Fruit fly (Drosophila melanogaster) whole organism, embryonic: ENCODE results near the gene Arfip.

ENCODE experiments used
- CG10321 ChIP-seq: fragments of 200-800 bp; sonication (Bioruptor generic); IDR thresholded peaks from 2 replicates; pipeline ENCODE4 v1.3.6; 2022; ENCODE audit warnings: missing biosample characterization, missing genetic modification characterization
- CG1233 ChIP-seq: fragments of 200-800 bp; sonication (Bioruptor generic); optimal IDR thresholded peaks from 4 replicates; lab custom pipeline; 2018; ENCODE audit warnings: missing biosample characterization, mild to moderate bottlenecking, missing genetic modification characterization
- CG12391 ChIP-seq: fragments of 200-800 bp; sonication (Bioruptor generic); optimal IDR thresholded peaks from 3 replicates; lab custom pipeline; 2018; ENCODE audit warnings: missing biosample characterization, mild to moderate bottlenecking, missing genetic modification characterization, moderate library complexity
- CG13296 ChIP-seq: fragments of 200-800 bp; sonication (Bioruptor generic); optimal IDR thresholded peaks from 3 replicates; lab custom pipeline; 2018; ENCODE audit warnings: missing biosample characterization, mild to moderate bottlenecking, missing genetic modification characterization
- CG13424 ChIP-seq: fragments of 200-800 bp; sonication (Bioruptor generic); optimal IDR thresholded peaks from 2 replicates; lab custom pipeline; 2019; ENCODE audit warnings: missing biosample characterization, mild to moderate bottlenecking, missing genetic modification characterization, moderate library complexity
- CG14710 ChIP-seq: fragments of 200-800 bp; sonication (Bioruptor generic); optimal IDR thresholded peaks from 3 replicates; lab custom pipeline; 2019; ENCODE audit warnings: missing biosample characterization, mild to moderate bottlenecking, missing genetic modification characterization, moderate library complexity
- CG15269 ChIP-seq: fragments of 200-800 bp; sonication (Bioruptor generic); optimal IDR thresholded peaks from 2 replicates; lab custom pipeline; 2018; ENCODE audit warnings: missing biosample characterization, mild to moderate bottlenecking, missing genetic modification characterization, moderate library complexity
- CG1529 ChIP-seq: fragments of 200-800 bp; sonication (Bioruptor generic); optimal IDR thresholded peaks from 3 replicates; lab custom pipeline; 2018; ENCODE audit warnings: missing biosample characterization, missing genetic modification characterization
- CG15696 ChIP-seq: fragments of 200-800 bp; sonication (Bioruptor generic); optimal IDR thresholded peaks from 2 replicates; lab custom pipeline; 2019; ENCODE audit warnings: missing biosample characterization, mild to moderate bottlenecking, missing genetic modification characterization, moderate library complexity
- CG1602 ChIP-seq: fragments of 200-800 bp; sonication (Bioruptor generic); optimal IDR thresholded peaks from 3 replicates; lab custom pipeline; 2016; ENCODE audit warnings: missing biosample characterization, missing genetic modification characterization
- CG17361 ChIP-seq: fragments of 200-800 bp; sonication (Bioruptor generic); IDR thresholded peaks from 3 replicates; pipeline ENCODE4 v1.3.6; 2022; ENCODE audit warnings: missing biosample characterization, missing genetic modification characterization
- CG17802 ChIP-seq: fragments of 200-800 bp; sonication (Bioruptor generic); optimal IDR thresholded peaks from 2 replicates; lab custom pipeline; 2018; ENCODE audit warnings: missing biosample characterization, mild to moderate bottlenecking, missing genetic modification characterization, moderate library complexity
- CG18262 ChIP-seq: fragments of 200-800 bp; optimal IDR thresholded peaks from 3 replicates; lab custom pipeline; 2019; ENCODE audit warnings: missing biosample characterization, mild to moderate bottlenecking, missing genetic modification characterization, moderate library complexity
- CG30020 ChIP-seq: fragments of 200-800 bp; optimal IDR thresholded peaks from 2 replicates; lab custom pipeline; 2019; ENCODE audit warnings: missing biosample characterization, mild to moderate bottlenecking, missing genetic modification characterization, moderate library complexity
- CG32532 ChIP-seq: fragments of 200-800 bp; sonication (Bioruptor generic); IDR thresholded peaks from 2 replicates; pipeline ENCODE4 v1.3.6; 2022; ENCODE audit warnings: missing biosample characterization, missing genetic modification characterization
- CG3847 ChIP-seq: fragments of 200-800 bp; sonication (Bioruptor generic); IDR thresholded peaks from 2 replicates; pipeline ENCODE4 v1.3.6; 2022; ENCODE audit warnings: missing biosample characterization, missing genetic modification characterization
- CG4424 ChIP-seq: fragments of 200-800 bp; sonication (Bioruptor generic); optimal IDR thresholded peaks from 3 replicates; lab custom pipeline; 2016; ENCODE audit warnings: missing biosample characterization, missing genetic modification characterization
- CG7271 ChIP-seq: fragments of 200-800 bp; sonication (Bioruptor generic); optimal IDR thresholded peaks from 2 replicates; lab custom pipeline; 2018; ENCODE audit warnings: missing biosample characterization, mild to moderate bottlenecking, missing genetic modification characterization, moderate library complexity
- CG8290 ChIP-seq, 3 experiments: fragments of 200-800 bp; sonication (Bioruptor generic); optimal IDR thresholded peaks; 2 replicates each; lab custom pipeline; 2016 to 2019; ENCODE audit warnings: missing biosample characterization in 3 of 3, missing genetic modification characterization in 3 of 3, mild to moderate bottlenecking in 2 of 3, moderate library complexity in 1 of 3
- CG8924 ChIP-seq: fragments of 200-800 bp; optimal IDR thresholded peaks from 3 replicates; lab custom pipeline; 2019; ENCODE audit warnings: missing biosample characterization, mild to moderate bottlenecking, missing genetic modification characterization, moderate library complexity
- CG9797 ChIP-seq: fragments of 200-800 bp; sonication (Bioruptor generic); optimal IDR thresholded peaks from 3 replicates; lab custom pipeline; 2018; ENCODE audit warnings: missing biosample characterization, mild to moderate bottlenecking, missing genetic modification characterization
- CrebB ChIP-seq: fragments of 200-800 bp; sonication (Bioruptor generic); optimal IDR thresholded peaks from 3 replicates; lab custom pipeline; 2018; ENCODE audit warnings: missing biosample characterization, mild to moderate bottlenecking, missing genetic modification characterization
- Dad ChIP-seq: fragments of 200-800 bp; sonication (Bioruptor generic); optimal IDR thresholded peaks from 3 replicates; lab custom pipeline; 2016; ENCODE audit warnings: missing biosample characterization, missing genetic modification characterization
- Dbx ChIP-seq: fragments of 200-800 bp; sonication (Bioruptor generic); IDR thresholded peaks from 3 replicates; pipeline ENCODE4 v1.3.6; 2022; ENCODE audit warnings: missing biosample characterization, missing genetic modification characterization
- Dek ChIP-seq: fragments of 200-800 bp; sonication (Bioruptor generic); optimal IDR thresholded peaks from 3 replicates; lab custom pipeline; 2019; ENCODE audit warnings: missing biosample characterization, mild to moderate bottlenecking, missing genetic modification characterization, moderate library complexity
- HLH4C ChIP-seq: fragments of 200-800 bp; sonication (Bioruptor generic); IDR thresholded peaks from 3 replicates; pipeline ENCODE4 v1.3.6; 2022; ENCODE audit warnings: missing biosample characterization, missing genetic modification characterization; ENCODE audit not compliant: partially characterized antibody
- Meics ChIP-seq: fragments of 200-800 bp; sonication (Bioruptor generic); optimal IDR thresholded peaks from 2 replicates; lab custom pipeline; 2017; ENCODE audit warnings: missing biosample characterization, mild to moderate bottlenecking, missing genetic modification characterization
- Mes4 ChIP-seq: fragments of 200-800 bp; sonication (Bioruptor generic); optimal IDR thresholded peaks from 2 replicates; lab custom pipeline; 2016; ENCODE audit warnings: missing biosample characterization, missing genetic modification characterization
- Sin3A ChIP-seq: fragments of >200 bp; optimal IDR thresholded peaks from 2 replicates; lab custom pipeline; 2018
- Sox100B ChIP-seq: fragments of 200-800 bp; sonication (Bioruptor generic); optimal IDR thresholded peaks from 3 replicates; lab custom pipeline; 2018; ENCODE audit warnings: missing biosample characterization, mild to moderate bottlenecking, missing genetic modification characterization
- Sry-δ ChIP-seq: fragments of 200-800 bp; sonication (Bioruptor generic); optimal IDR thresholded peaks from 2 replicates; lab custom pipeline; 2016; ENCODE audit warnings: missing biosample characterization, missing genetic modification characterization
- bigmax ChIP-seq: fragments of 200-800 bp; sonication (Bioruptor generic); optimal IDR thresholded peaks from 2 replicates; lab custom pipeline; 2018; ENCODE audit warnings: missing biosample characterization, mild to moderate bottlenecking, missing genetic modification characterization
- crp ChIP-seq, 2 experiments: fragments of 200-800 bp; sonication (Bioruptor generic); optimal IDR thresholded peaks; 2 replicates in 1 of 2; 3 replicates in 1 of 2; lab custom pipeline; 2017; ENCODE audit warnings: missing biosample characterization in 2 of 2, missing genetic modification characterization in 2 of 2, mild to moderate bottlenecking in 1 of 2, moderate library complexity in 1 of 2
- danr ChIP-seq: fragments of 200-800 bp; sonication (Bioruptor generic); IDR thresholded peaks from 2 replicates; pipeline ENCODE4 v1.3.6; 2022; ENCODE audit warnings: missing biosample characterization, missing genetic modification characterization
- fd3F ChIP-seq: fragments of 200-800 bp; sonication (Bioruptor generic); optimal IDR thresholded peaks from 2 replicates; lab custom pipeline; 2018; ENCODE audit warnings: missing biosample characterization, mild to moderate bottlenecking, missing genetic modification characterization, moderate library complexity
- ftz-f1 ChIP-seq: fragments of 200-800 bp; sonication (Bioruptor generic); optimal IDR thresholded peaks from 2 replicates; lab custom pipeline; 2016; ENCODE audit warnings: missing biosample characterization, missing genetic modification characterization
- gce ChIP-seq: fragments of 200-800 bp; sonication (Bioruptor generic); IDR thresholded peaks from 3 replicates; pipeline ENCODE4 v1.3.6; 2022; ENCODE audit warnings: missing biosample characterization, missing genetic modification characterization
- gcm ChIP-seq: fragments of 200-800 bp; sonication (Bioruptor generic); optimal IDR thresholded peaks from 2 replicates; lab custom pipeline; 2019; ENCODE audit warnings: missing biosample characterization, mild to moderate bottlenecking, missing genetic modification characterization, moderate library complexity
- gsb ChIP-seq: fragments of 200-800 bp; sonication (Bioruptor generic); IDR thresholded peaks from 2 replicates; pipeline ENCODE4 v1.3.6; 2022; ENCODE audit warnings: missing biosample characterization, missing genetic modification characterization
- hth ChIP-seq: fragments of >200 bp; optimal IDR thresholded peaks from 2 replicates; lab custom pipeline; 2017; ENCODE audit warnings: inconsistent platforms
- jumu ChIP-seq: fragments of 200-800 bp; sonication (Bioruptor generic); optimal IDR thresholded peaks from 3 replicates; lab custom pipeline; 2016; ENCODE audit warnings: missing biosample characterization, missing genetic modification characterization
- odd ChIP-seq: fragments of 200-800 bp; sonication (Bioruptor generic); optimal IDR thresholded peaks from 2 replicates; lab custom pipeline; 2017; ENCODE audit warnings: missing biosample characterization, mild to moderate bottlenecking, missing genetic modification characterization
- repo ChIP-seq: fragments of 200-800 bp; sonication (Bioruptor generic); optimal IDR thresholded peaks from 2 replicates; lab custom pipeline; 2016; ENCODE audit warnings: missing biosample characterization, missing genetic modification characterization
- slbo ChIP-seq: fragments of 200-800 bp; sonication (Bioruptor generic); IDR thresholded peaks from 2 replicates; pipeline ENCODE4 v1.3.6; 2022; ENCODE audit warnings: missing biosample characterization, missing genetic modification characterization
- slp2 ChIP-seq: fragments of 200-800 bp; sonication (Bioruptor generic); optimal IDR thresholded peaks from 2 replicates; lab custom pipeline; 2016; ENCODE audit warnings: missing biosample characterization, missing genetic modification characterization
- stwl ChIP-seq: fragments of 200-800 bp; sonication (Bioruptor generic); optimal IDR thresholded peaks from 3 replicates; lab custom pipeline; 2018; ENCODE audit warnings: missing biosample characterization, mild to moderate bottlenecking, missing genetic modification characterization, moderate library complexity
- unc-4 ChIP-seq: fragments of 200-800 bp; sonication (Bioruptor generic); IDR thresholded peaks from 2 replicates; pipeline ENCODE4 v1.3.6; 2022; ENCODE audit warnings: missing biosample characterization, missing genetic modification characterization; ENCODE audit not compliant: partially characterized antibody
- vfl ChIP-seq: fragments of 200-800 bp; sonication (Bioruptor generic); optimal IDR thresholded peaks from 2 replicates; lab custom pipeline; 2016; ENCODE audit warnings: missing biosample characterization, missing genetic modification characterization
- zen ChIP-seq: fragments of 200-800 bp; sonication (Bioruptor generic); optimal IDR thresholded peaks from 3 replicates; lab custom pipeline; 2018; ENCODE audit warnings: missing biosample characterization, mild to moderate bottlenecking, missing genetic modification characterization, moderate library complexity

Arfip gene

dm6 chr3R:11209801-11210402 lies 24.9 kb downstream of the Arfip start, which contains the start of the genes SdhC and Tctp (continued):
- TF ChIP-seq CG10321 (peak; percentile 8; the same call in 1 of the 2 replicates), CG32532 (GFP tag; lab: Robert Waterston, UW) (peak; percentile 57), odd (GFP tag; lab: Kevin White, UChicago) (peak; percentile 5), gsb (no peak), CG8290 (GFP tag; optimal IDR thresholded peaks at IDR 0.05; lab: Kevin White, UChicago) (peak; percentile 28), CG8290 (tag; optimal IDR thresholded peaks at IDR 0.05; lab: Kevin White, UChicago) (peak in 1 of 2 experiments; percentile 71), CG3847 (GFP tag; lab: Robert Waterston, UW) (peak; percentile 28; the same call in 1 of the 2 replicates), CG13296 (GFP tag; lab: Kevin White, UChicago) (peak; percentile 58), hth (lab: Kevin White, UChicago) (no peak), CG17361 (GFP tag; lab: Robert Waterston, UW) (peak; percentile 79), CG15269 (peak; percentile 51), Sox100B (GFP tag; lab: Kevin White, UChicago) (peak; percentile 61), CG13424 (tag; lab: Kevin White, UChicago) (peak; percentile 60), CG7271 (tag; lab: Kevin White, UChicago) (peak; percentile 26), CG14710 (tag; lab: Kevin White, UChicago) (peak; percentile 89), fd3F (no peak), CG1529 (GFP tag; lab: Kevin White, UChicago) (peak; percentile 6), CG1233 (peak; percentile 13), bigmax (GFP tag; lab: Kevin White, UChicago) (peak; percentile 72), Meics (GFP tag; lab: Kevin White, UChicago) (peak; percentile 62), CG12391 (tag; lab: Kevin White, UChicago) (peak; percentile 77), zen (tag; lab: Kevin White, UChicago) (peak; percentile 70), danr (GFP tag; lab: Robert Waterston, UW) (no peak), CG1602 (GFP tag; lab: Kevin White, UChicago) (peak; percentile 0), Dbx (GFP tag; lab: Robert Waterston, UW) (0 out of 3 replicates have a peak, but pooled peaks have one; percentile 35), jumu (GFP tag; lab: Kevin White, UChicago) (peak; percentile 25), slbo (GFP tag; lab: Robert Waterston, UW) (peak; percentile 24; the same call in 1 of the 2 replicates), unc-4 (0 out of 2 replicates have a peak, but pooled peaks have one; percentile 51), CG8924 (tag; lab: Kevin White, UChicago) (peak; percentile 46), CG17802 (tag; lab: Kevin White, UChicago) (peak; percentile 6), CrebB (tag; lab: Kevin White, UChicago) (no peak), CG15696 (tag; lab: Kevin White, UChicago) (peak; percentile 57), vfl (no peak), CG30020 (tag; lab: Kevin White, UChicago) (peak; percentile 64), Dek (peak; percentile 52), Sry-δ (GFP tag; lab: Kevin White, UChicago) (peak; percentile 72), Sin3A (lab: Kevin White, UChicago) (peak; percentile 74), repo (no peak), gce (GFP tag; lab: Robert Waterston, UW) (no peak), stwl (tag; lab: Kevin White, UChicago) (peak; percentile 62), crp (GFP tag; optimal IDR thresholded peaks at IDR 0.05; lab: Kevin White, UChicago) (peak in 1 of 2 experiments; percentile 23), CG18262 (peak; percentile 62), CG4424 (GFP tag; lab: Kevin White, UChicago) (peak; percentile 46), slp2 (no peak), CG9797 (GFP tag; lab: Kevin White, UChicago) (peak; percentile 67), HLH4C (GFP tag; lab: Robert Waterston, UW) (no peak), ftz-f1 (GFP tag; lab: Kevin White, UChicago) (no peak), Mes4 (no peak), gcm (GFP tag; lab: Kevin White, UChicago) (peak; percentile 18), Dad (GFP tag; lab: Kevin White, UChicago) (peak; percentile 9)
